Fruit fly (Drosophila melanogaster) whole organism, prepupa: ENCODE measurements around the gene Ilk.
A peak's percentile ranks its signal among the peaks of the same experiment; 100 is the strongest.

Experiments
- Blimp-1 ChIP-seq: fragments of 200-800 bp; sonication (Bioruptor generic); optimal IDR thresholded peaks from 3 replicates; lab custom pipeline; 2017; ENCODE audit warnings: missing biosample characterization, missing genetic modification characterization, mild to moderate bottlenecking, moderate library complexity, missing genetic modification reagents
- CG10631 ChIP-seq: fragments of 200-800 bp; sonication (Bioruptor generic); optimal IDR thresholded peaks from 2 replicates; lab custom pipeline; 2016; ENCODE audit warnings: missing biosample characterization, missing genetic modification characterization
- CG10669 ChIP-seq: fragments of 200-800 bp; sonication (Bioruptor generic); optimal IDR thresholded peaks from 3 replicates; lab custom pipeline; 2018; ENCODE audit warnings: missing biosample characterization, mild to moderate bottlenecking, missing genetic modification characterization, moderate library complexity
- CG11294 ChIP-seq: fragments of 200-800 bp; sonication (Bioruptor generic); IDR thresholded peaks from 2 replicates; pipeline ENCODE4 v1.3.6; 2022; ENCODE audit warnings: missing biosample characterization, missing genetic modification characterization
- CG11762 ChIP-seq: fragments of 200-800 bp; sonication (Bioruptor generic); optimal IDR thresholded peaks from 3 replicates; lab custom pipeline; 2016; ENCODE audit warnings: missing biosample characterization, missing genetic modification characterization; ENCODE audit not compliant: insufficient read depth
- CG11902 ChIP-seq: fragments of 200-800 bp; sonication (Bioruptor generic); optimal IDR thresholded peaks from 3 replicates; lab custom pipeline; 2016; ENCODE audit warnings: missing biosample characterization, missing genetic modification characterization
- CG15336 ChIP-seq: fragments of 200-800 bp; sonication (Bioruptor generic); IDR thresholded peaks from 2 replicates; pipeline ENCODE4 v1.3.6; 2022; ENCODE audit warnings: missing biosample characterization, missing genetic modification characterization
- CG16779 ChIP-seq: fragments of 200-800 bp; sonication (Bioruptor generic); optimal IDR thresholded peaks from 3 replicates; lab custom pipeline; 2017; ENCODE audit warnings: missing biosample characterization, mild to moderate bottlenecking, missing genetic modification characterization
- CG3032 ChIP-seq: fragments of 200-800 bp; optimal IDR thresholded peaks from 2 replicates; lab custom pipeline; 2019; ENCODE audit warnings: missing biosample characterization, mild to moderate bottlenecking, missing genetic modification characterization, moderate library complexity
- CG31627 ChIP-seq: fragments of 200-800 bp; sonication (Bioruptor generic); optimal IDR thresholded peaks from 3 replicates; lab custom pipeline; 2016; ENCODE audit warnings: missing biosample characterization, missing genetic modification characterization
- CG32006 ChIP-seq: fragments of 200-800 bp; sonication (Bioruptor generic); optimal IDR thresholded peaks from 3 replicates; lab custom pipeline; 2017; ENCODE audit warnings: missing biosample characterization, mild to moderate bottlenecking, missing genetic modification characterization
- CG3919 ChIP-seq: fragments of 200-800 bp; sonication (Bioruptor generic); optimal IDR thresholded peaks from 3 replicates; lab custom pipeline; 2016; ENCODE audit warnings: missing biosample characterization, missing genetic modification characterization
- CG4318 ChIP-seq: fragments of 200-800 bp; sonication (Bioruptor generic); optimal IDR thresholded peaks from 3 replicates; lab custom pipeline; 2017; ENCODE audit warnings: missing biosample characterization, mild to moderate bottlenecking, missing genetic modification characterization
- CG6163 ChIP-seq: fragments of 200-800 bp; sonication (Bioruptor generic); IDR thresholded peaks from 3 replicates; pipeline ENCODE4 v1.3.6; 2022; ENCODE audit warnings: missing biosample characterization, missing genetic modification characterization
- CG6276 ChIP-seq: fragments of 200-800 bp; sonication (Bioruptor generic); optimal IDR thresholded peaks from 2 replicates; lab custom pipeline; 2017; ENCODE audit warnings: missing biosample characterization, mild to moderate bottlenecking, missing genetic modification characterization
- CG6792 ChIP-seq: fragments of 200-800 bp; sonication (Bioruptor generic); optimal IDR thresholded peaks from 3 replicates; lab custom pipeline; 2016; ENCODE audit warnings: missing biosample characterization, missing genetic modification characterization
- CG8119 ChIP-seq: fragments of 200-800 bp; sonication (Bioruptor generic); IDR thresholded peaks from 3 replicates; pipeline ENCODE4 v1.3.6; 2022; ENCODE audit warnings: missing biosample characterization, missing genetic modification characterization
- CG9139 ChIP-seq: fragments of 200-800 bp; sonication (Bioruptor generic); optimal IDR thresholded peaks from 3 replicates; lab custom pipeline; 2017; ENCODE audit warnings: missing biosample characterization, mild to moderate bottlenecking, missing genetic modification characterization
- Eip75B ChIP-seq: fragments of 200-800 bp; sonication (Bioruptor generic); optimal IDR thresholded peaks from 3 replicates; lab custom pipeline; 2016; ENCODE audit warnings: missing biosample characterization, missing genetic modification characterization
- Eip78C ChIP-seq: fragments of 200-800 bp; sonication (Bioruptor generic); peaks from one replicate; lab custom pipeline; 2016; ENCODE audit warnings: missing biosample characterization, missing genetic modification characterization
- Gug ChIP-seq: fragments of 200-800 bp; sonication (Bioruptor generic); IDR thresholded peaks from 2 replicates; pipeline ENCODE4 v1.3.6; 2022; ENCODE audit warnings: missing biosample characterization, missing genetic modification characterization
- Hr38 ChIP-seq: sonication (Bioruptor generic); optimal IDR thresholded peaks from 2 replicates; lab custom pipeline; 2016; ENCODE audit warnings: missing biosample characterization, missing genetic modification characterization
- Hr39 ChIP-seq: fragments of 200-800 bp; sonication (Bioruptor generic); optimal IDR thresholded peaks from 2 replicates; lab custom pipeline; 2016; ENCODE audit warnings: missing biosample characterization, missing genetic modification characterization
- Hr4 ChIP-seq: fragments of 200-800 bp; sonication (Bioruptor generic); optimal IDR thresholded peaks from 3 replicates; lab custom pipeline; 2016; ENCODE audit warnings: missing biosample characterization, missing genetic modification characterization
- Lpt ChIP-seq: fragments of 200-800 bp; sonication (Bioruptor generic); optimal IDR thresholded peaks from 3 replicates; lab custom pipeline; 2016; ENCODE audit warnings: missing biosample characterization, missing genetic modification characterization
- Met ChIP-seq: fragments of 200-800 bp; sonication (Bioruptor generic); optimal IDR thresholded peaks from 3 replicates; lab custom pipeline; 2016; ENCODE audit warnings: missing biosample characterization, missing genetic modification characterization
- OdsH ChIP-seq: fragments of 200-800 bp; sonication (Bioruptor generic); optimal IDR thresholded peaks from 3 replicates; lab custom pipeline; 2016; ENCODE audit warnings: missing biosample characterization, missing genetic modification characterization
- Sox102F ChIP-seq: fragments of 200-800 bp; sonication (Bioruptor generic); optimal IDR thresholded peaks from 2 replicates; lab custom pipeline; 2016; ENCODE audit warnings: missing biosample characterization, mild to moderate bottlenecking, missing genetic modification characterization
- Sox14 ChIP-seq: fragments of 200-800 bp; sonication (Bioruptor generic); optimal IDR thresholded peaks from 3 replicates; lab custom pipeline; 2016; ENCODE audit warnings: missing biosample characterization, missing genetic modification characterization
- achi ChIP-seq: fragments of 200-800 bp; sonication (Bioruptor generic); optimal IDR thresholded peaks from 3 replicates; lab custom pipeline; 2016; ENCODE audit warnings: missing biosample characterization, missing genetic modification characterization
- acj6 ChIP-seq: fragments of 200-800 bp; sonication (Bioruptor generic); optimal IDR thresholded peaks from 3 replicates; lab custom pipeline; 2016; ENCODE audit warnings: missing biosample characterization, missing genetic modification characterization
- dac ChIP-seq: fragments of 200-800 bp; sonication (Bioruptor generic); optimal IDR thresholded peaks from 2 replicates; lab custom pipeline; 2017; ENCODE audit warnings: missing biosample characterization, mild to moderate bottlenecking, missing genetic modification characterization
- dsx ChIP-seq: fragments of 200-800 bp; optimal IDR thresholded peaks from 3 replicates; lab custom pipeline; 2019; ENCODE audit warnings: missing biosample characterization, mild to moderate bottlenecking, missing genetic modification characterization, moderate library complexity; ENCODE audit not compliant: poor library complexity, severe bottlenecking
- eg ChIP-seq: fragments of 200-800 bp; sonication (Bioruptor generic); IDR thresholded peaks from 3 replicates; pipeline ENCODE4 v1.3.6; 2022; ENCODE audit warnings: missing biosample characterization, missing genetic modification characterization
- net ChIP-seq: fragments of 200-800 bp; sonication (Bioruptor generic); optimal IDR thresholded peaks from 3 replicates; lab custom pipeline; 2016; ENCODE audit warnings: missing biosample characterization, missing genetic modification characterization
- pdm3 ChIP-seq: fragments of 200-800 bp; sonication (Bioruptor generic); optimal IDR thresholded peaks from 3 replicates; lab custom pipeline; 2016; ENCODE audit warnings: missing biosample characterization, missing genetic modification characterization
- salr ChIP-seq, 2 experiments: fragments of 200-800 bp; sonication (Bioruptor generic); optimal IDR thresholded peaks; 3 replicates each; lab custom pipeline; 2016 to 2018; ENCODE audit warnings: missing biosample characterization in 2 of 2, missing genetic modification characterization in 2 of 2, mild to moderate bottlenecking in 1 of 2
- svp ChIP-seq: fragments of 200-800 bp; sonication (Bioruptor generic); peaks from one replicate; lab custom pipeline; 2016; ENCODE audit warnings: missing biosample characterization, missing genetic modification characterization

The Ilk gene

DNA sequence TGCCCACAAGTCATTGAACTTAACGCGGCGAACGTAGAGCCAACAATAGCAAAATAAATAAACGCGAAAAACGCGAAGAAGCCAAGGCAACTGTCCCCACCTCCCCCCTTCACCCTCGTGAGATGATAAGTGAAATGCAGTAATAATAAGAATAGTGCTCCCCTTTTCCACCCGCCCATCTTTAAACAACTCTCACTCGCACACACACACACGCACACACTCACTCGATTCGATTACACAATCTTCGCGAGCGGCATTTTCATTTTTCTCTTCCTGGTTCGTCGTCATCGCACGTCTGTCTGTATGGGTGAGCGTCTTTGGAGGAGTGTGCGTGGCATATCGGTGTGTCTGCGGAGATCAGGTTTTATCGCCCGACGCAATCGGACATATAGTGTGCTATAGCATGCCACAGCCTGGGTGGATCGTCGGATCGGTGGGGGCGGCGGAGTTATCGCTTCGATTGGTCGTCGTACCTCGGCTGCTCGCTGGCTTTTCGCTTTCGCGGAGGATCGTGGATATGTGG, 8.1 kb downstream of the Ilk start (continued):
- TF ChIP-seq salr (GFP tag; optimal IDR thresholded peaks at IDR 0.05; lab: Kevin White, UChicago): no peak
- TF ChIP-seq svp (GFP tag; lab: Kevin White, UChicago): peak; percentile 95
- TF ChIP-seq Hr39 (GFP tag; lab: Kevin White, UChicago): peak; percentile 45
- no peak for TF ChIP-seq Hr4 (GFP tag; lab: Kevin White, UChicago)
- no peak for TF ChIP-seq acj6 (GFP tag; lab: Kevin White, UChicago)
- TF ChIP-seq CG6163 (GFP tag; lab: Robert Waterston, UW): peak; percentile 27; the same call in 2 of the 3 replicates
- TF ChIP-seq Blimp-1 (GFP tag; lab: Kevin White, UChicago): peak; percentile 90
- peak; percentile 89 for TF ChIP-seq Eip78C (GFP tag; lab: Kevin White, UChicago)

dm6 chr3L:21225642-21226041, 8.9 kb downstream of the Ilk start:
- TF ChIP-seq Eip78C (GFP tag; lab: Kevin White, UChicago) (peak; percentile 62), Lpt (GFP tag; lab: Kevin White, UChicago) (peak; percentile 9), CG10669 (no peak), CG6163 (GFP tag; lab: Robert Waterston, UW) (0 out of 3 replicates have a peak, but pooled peaks have one; percentile 27)

DNA sequence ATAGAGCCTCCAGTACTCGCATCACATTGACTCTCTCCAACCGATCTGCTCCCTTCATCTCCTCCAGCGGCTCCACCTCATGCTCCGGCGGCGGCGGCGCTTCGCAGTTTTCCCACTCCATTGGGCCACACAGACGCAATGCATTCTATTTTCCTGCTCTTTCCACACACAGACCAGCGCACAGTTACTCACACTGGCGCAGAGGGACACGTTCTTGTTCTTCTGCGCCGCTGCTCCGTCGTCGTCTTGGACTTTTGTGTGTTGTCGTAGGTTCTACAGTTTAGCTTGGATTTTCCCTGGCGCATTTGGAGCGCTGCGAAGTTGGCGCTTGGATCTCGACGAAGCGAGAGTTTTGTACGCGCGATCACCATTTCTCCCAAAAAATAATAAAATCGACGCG, 9.6 kb downstream of the Ilk start, which contains the start of gene Eip78C:
Gene Eip78C, plus strand, starts transcription at position 301 of the 400 bp plus-strand sequence.
- TF ChIP-seq Eip78C (GFP tag; lab: Kevin White, UChicago) (peak; percentile 30), CG6163 (GFP tag; lab: Robert Waterston, UW) (0 out of 3 replicates have a peak, but pooled peaks have one; percentile 12), Gug (peak; percentile 34; the same call in 1 of the 2 replicates), Sox102F (GFP tag; lab: Kevin White, UChicago) (no peak), pdm3 (GFP tag; lab: Kevin White, UChicago) (no peak), Eip75B (GFP tag; lab: Kevin White, UChicago) (no peak), CG10631 (GFP tag; lab: Kevin White, UChicago) (no peak), CG6276 (peak; percentile 17), CG9139 (GFP tag; lab: Kevin White, UChicago) (no peak)

DNA sequence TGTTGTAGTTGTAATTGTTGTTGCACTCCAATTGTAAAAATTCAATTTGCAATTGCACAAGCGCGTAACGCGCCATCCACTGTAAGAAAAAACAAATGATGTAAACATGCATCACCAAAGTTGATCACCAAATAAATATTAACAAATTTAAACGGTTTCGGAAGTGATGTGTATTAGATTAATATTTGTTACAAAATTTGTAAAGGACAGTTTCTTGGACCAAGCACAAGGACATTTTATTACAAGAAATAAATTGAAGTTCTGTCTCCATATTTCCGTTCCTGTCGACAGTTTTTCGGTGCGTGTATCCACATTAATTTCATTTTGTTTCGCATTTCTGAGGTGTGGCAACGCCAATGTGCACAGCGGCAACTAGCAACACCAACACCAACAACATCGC, 13.1 kb downstream of the Ilk start:
- TF ChIP-seq CG16779 (peak; percentile 12), Lpt (GFP tag; lab: Kevin White, UChicago) (peak; percentile 83), CG11762 (GFP tag; lab: Kevin White, UChicago) (peak; percentile 19), achi (peak; percentile 51), Hr39 (GFP tag; lab: Kevin White, UChicago) (no peak), CG32006 (GFP tag; lab: Kevin White, UChicago) (peak; percentile 90), CG6276 (peak; percentile 88), CG8119 (GFP tag; lab: Robert Waterston, UW) (peak; percentile 89), Met (GFP tag; lab: Kevin White, UChicago) (no peak), dsx (no peak), net (peak; percentile 68), dac (GFP tag; lab: Kevin White, UChicago) (peak; percentile 78), CG3032 (tag; lab: Kevin White, UChicago) (no peak), Hr4 (GFP tag; lab: Kevin White, UChicago) (peak; percentile 92), CG4318 (peak; percentile 83), Gug (peak; percentile 62), CG3919 (GFP tag; lab: Kevin White, UChicago) (peak; percentile 29), CG6792 (GFP tag; lab: Kevin White, UChicago) (no peak), CG6163 (GFP tag; lab: Robert Waterston, UW) (peak; percentile 60), CG11294 (peak; percentile 29; the same call in 1 of the 2 replicates), CG11902 (GFP tag; lab: Kevin White, UChicago) (no peak), CG10669 (no peak), CG15336 (peak; percentile 89), eg (GFP tag; lab: Robert Waterston, UW) (peak; percentile 82), pdm3 (GFP tag; lab: Kevin White, UChicago) (peak; percentile 57), Hr38 (GFP tag; lab: Kevin White, UChicago) (no peak), CG31627 (GFP tag; lab: Kevin White, UChicago) (no peak), salr (GFP tag; optimal IDR thresholded peaks at IDR 0.05; lab: Kevin White, UChicago) (peak in 1 of 2 experiments; percentile 69), Eip78C (GFP tag; lab: Kevin White, UChicago) (peak; percentile 89), OdsH (peak; percentile 52), Sox14 (peak; percentile 11)
